Fruit fly (Drosophila melanogaster) whole organism: ENCODE results near the gene CG31388.

ENCODE experiments used
- pan ChIP-seq: fragments of >200 bp; optimal IDR thresholded peaks from 2 replicates; lab custom pipeline; 2017
- psq ChIP-seq: fragments of >200 bp; optimal IDR thresholded peaks from 2 replicates; lab custom pipeline; 2017

DNA sequence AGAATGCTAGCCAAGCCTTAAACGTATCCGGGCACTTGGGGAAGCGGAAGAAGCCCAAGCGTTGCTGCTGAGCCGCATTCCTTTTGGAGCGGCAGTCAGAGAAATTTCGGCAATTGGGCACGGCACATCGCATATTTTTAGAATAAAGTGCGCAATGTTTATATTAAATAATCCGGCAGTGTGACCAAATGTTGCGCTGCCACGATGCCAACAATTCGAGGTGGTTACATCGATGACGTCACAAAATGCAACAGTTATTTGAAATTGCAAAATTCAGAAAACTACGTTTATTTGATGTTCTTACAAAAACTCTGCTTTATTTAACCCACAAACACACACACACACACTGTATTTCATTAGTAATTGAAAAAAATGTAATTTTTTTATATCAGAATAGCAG is 17.7 kb upstream of the CG31388 start, which contains the start of gene CG6689:
- no peak for TF ChIP-seq psq (lab: Kevin White, UChicago)
- TF ChIP-seq pan (lab: Kevin White, UChicago): no peak
